Fruit fly (Drosophila melanogaster) whole organism, wandering third instar larva: ENCODE data around the gene CG1354.

Experiments
- Abd-B ChIP-seq: fragments of >200 bp; optimal IDR thresholded peaks from 2 replicates; lab custom pipeline; 2017; ENCODE audit warnings: missing biosample characterization, missing genetic modification characterization
- CG9705 ChIP-seq: fragments of 200-800 bp; sonication (Bioruptor generic); optimal IDR thresholded peaks from 2 replicates; lab custom pipeline; 2018; ENCODE audit warnings: missing biosample characterization, mild to moderate bottlenecking, missing genetic modification characterization
- CrebA ChIP-seq: fragments of 200-800 bp; sonication (Bioruptor generic); optimal IDR thresholded peaks from 2 replicates; lab custom pipeline; 2016; ENCODE audit warnings: missing biosample characterization, mild to moderate bottlenecking, missing genetic modification characterization, borderline replicate concordance
- Dfd ChIP-seq: fragments of >200 bp; optimal IDR thresholded peaks from 2 replicates; lab custom pipeline; 2017; ENCODE audit warnings: missing biosample characterization, missing genetic modification characterization
- Dif ChIP-seq: fragments of 200-275, 200-300 bp; sonication (Bioruptor generic); optimal IDR thresholded peaks from 2 replicates; lab custom pipeline; 2018; ENCODE audit warnings: missing biosample characterization, missing genetic modification characterization; ENCODE audit not compliant: partially characterized antibody
- GATAd ChIP-seq: sonication (Bioruptor generic); optimal IDR thresholded peaks from 2 replicates; lab custom pipeline; 2016; ENCODE audit warnings: missing biosample characterization, missing genetic modification characterization
- HLH106 ChIP-seq: fragments of 200-800 bp; optimal IDR thresholded peaks from 3 replicates; lab custom pipeline; 2019; ENCODE audit warnings: missing biosample characterization, mild to moderate bottlenecking, missing genetic modification characterization, moderate library complexity
- Hnf4 ChIP-seq: fragments of 200-800 bp; sonication (Bioruptor generic); optimal IDR thresholded peaks from 2 replicates; lab custom pipeline; 2016; ENCODE audit warnings: missing biosample characterization, mild to moderate bottlenecking, missing genetic modification characterization
- Hr78 ChIP-seq: fragments of >200 bp; optimal IDR thresholded peaks from 2 replicates; lab custom pipeline; 2017; ENCODE audit warnings: missing biosample characterization, missing genetic modification characterization
- Hr83 ChIP-seq: fragments of 200-300 bp; sonication (Bioruptor generic); optimal IDR thresholded peaks from 2 replicates; lab custom pipeline; 2016; ENCODE audit warnings: missing biosample characterization, mild to moderate bottlenecking, missing genetic modification characterization, moderate library complexity; ENCODE audit not compliant: poor library complexity, severe bottlenecking
- Jra ChIP-seq: sonication (Bioruptor generic); optimal IDR thresholded peaks from 2 replicates; lab custom pipeline; 2016; ENCODE audit warnings: missing biosample characterization, missing genetic modification characterization
- Mio ChIP-seq: sonication (Bioruptor generic); optimal IDR thresholded peaks from 2 replicates; lab custom pipeline; 2016; ENCODE audit warnings: missing biosample characterization, missing genetic modification characterization
- Myc ChIP-seq: fragments of >200 bp; optimal IDR thresholded peaks from 2 replicates; lab custom pipeline; 2017
- N ChIP-seq: fragments of >200 bp; optimal IDR thresholded peaks from 2 replicates; lab custom pipeline; 2018; ENCODE audit warnings: missing biosample characterization, missing external identifiers, missing genetic modification characterization
- OdsH ChIP-seq: fragments of 200-800 bp; sonication (Bioruptor generic); optimal IDR thresholded peaks from 2 replicates; lab custom pipeline; 2016; ENCODE audit warnings: missing biosample characterization, mild to moderate bottlenecking, missing genetic modification characterization
- Rel ChIP-seq, 2 experiments: fragments of 200-800 bp; sonication (Bioruptor generic) in 1 of 2; optimal IDR thresholded peaks; 2 replicates in 1 of 2; 3 replicates in 1 of 2; lab custom pipeline; 2016 to 2019; ENCODE audit warnings: mild to moderate bottlenecking in 2 of 2, missing biosample characterization in 2 of 2, missing genetic modification characterization in 2 of 2, moderate library complexity in 1 of 2
- Sp1 ChIP-seq: fragments of 200-800 bp; sonication (Bioruptor generic); optimal IDR thresholded peaks from 3 replicates; lab custom pipeline; 2019; ENCODE audit warnings: missing biosample characterization, mild to moderate bottlenecking, missing genetic modification characterization, moderate library complexity
- Vsx2 ChIP-seq: fragments of 200-300, 225-300 bp; sonication (Bioruptor generic); optimal IDR thresholded peaks from 2 replicates; lab custom pipeline; 2018; ENCODE audit warnings: missing biosample characterization, missing genetic modification characterization; ENCODE audit not compliant: partially characterized antibody
- br ChIP-seq: fragments of 200-800 bp; sonication (Bioruptor generic); optimal IDR thresholded peaks from 2 replicates; lab custom pipeline; 2016; ENCODE audit warnings: missing biosample characterization, missing genetic modification characterization
- dl ChIP-seq, 2 experiments: fragments of 175-275, 200-275 bp in 1 of 2; fragments of 200-275 bp in 1 of 2; sonication (Bioruptor generic); optimal IDR thresholded peaks; lab custom pipeline; 2018; ENCODE audit warnings: mild to moderate bottlenecking in 2 of 2, missing biosample characterization in 2 of 2, missing genetic modification characterization in 2 of 2, moderate library complexity in 2 of 2; ENCODE audit not compliant: partially characterized antibody in 2 of 2, insufficient read depth in 1 of 2
- dmrt93B ChIP-seq: fragments of 200-800 bp; sonication (Bioruptor generic); optimal IDR thresholded peaks from 2 replicates; lab custom pipeline; 2018; ENCODE audit warnings: missing biosample characterization, mild to moderate bottlenecking, missing genetic modification characterization
- ey ChIP-seq: fragments of 200-800 bp; sonication (Bioruptor generic); optimal IDR thresholded peaks from 2 replicates; lab custom pipeline; 2016; ENCODE audit warnings: missing biosample characterization, missing genetic modification characterization
- foxo ChIP-seq, 2 experiments: fragments of 200-800 bp; sonication (Bioruptor generic); optimal IDR thresholded peaks; 2 replicates in 1 of 2; 3 replicates in 1 of 2; lab custom pipeline; 2016 to 2017; ENCODE audit warnings: missing biosample characterization in 2 of 2, missing genetic modification characterization in 2 of 2
- fru ChIP-seq: fragments of 200-800 bp; sonication (Bioruptor generic); optimal IDR thresholded peaks from 3 replicates; lab custom pipeline; 2016; ENCODE audit warnings: missing biosample characterization, mild to moderate bottlenecking, missing genetic modification characterization
- h ChIP-seq: fragments of 200-800 bp; sonication (Bioruptor generic); optimal IDR thresholded peaks from 3 replicates; lab custom pipeline; 2016; ENCODE audit warnings: missing biosample characterization, mild to moderate bottlenecking, missing genetic modification characterization
- lola ChIP-seq: fragments of >200 bp; optimal IDR thresholded peaks from 2 replicates; lab custom pipeline; 2017; ENCODE audit warnings: missing biosample characterization, missing genetic modification characterization
- pan ChIP-seq: fragments of >200 bp; optimal IDR thresholded peaks from 2 replicates; lab custom pipeline; 2017
- psq ChIP-seq: fragments of 200-800 bp; sonication (Bioruptor generic); optimal IDR thresholded peaks from 3 replicates; lab custom pipeline; 2017; ENCODE audit warnings: missing biosample characterization, mild to moderate bottlenecking, missing genetic modification characterization, moderate library complexity
- rgr ChIP-seq: fragments of 200-800 bp; sonication (Bioruptor generic); optimal IDR thresholded peaks from 3 replicates; lab custom pipeline; 2016; ENCODE audit warnings: missing biosample characterization, mild to moderate bottlenecking, missing genetic modification characterization
- sage ChIP-seq: fragments of 200-800 bp; sonication (Bioruptor generic); optimal IDR thresholded peaks from 2 replicates; lab custom pipeline; 2016; ENCODE audit warnings: missing biosample characterization, mild to moderate bottlenecking, missing genetic modification characterization
- sv ChIP-seq: fragments of 200-800 bp; sonication (Bioruptor generic); optimal IDR thresholded peaks from 3 replicates; lab custom pipeline; 2016; ENCODE audit warnings: missing biosample characterization, missing genetic modification characterization
- tai ChIP-seq: sonication (Bioruptor generic); optimal IDR thresholded peaks from 2 replicates; lab custom pipeline; 2016; ENCODE audit warnings: missing biosample characterization, missing genetic modification characterization
- usp ChIP-seq: fragments of >200 bp; optimal IDR thresholded peaks from 2 replicates; lab custom pipeline; 2017; ENCODE audit warnings: missing biosample characterization, missing genetic modification characterization
- woc ChIP-seq: sonication (Bioruptor generic); optimal IDR thresholded peaks from 2 replicates; lab custom pipeline; 2016; ENCODE audit warnings: missing biosample characterization, mild to moderate bottlenecking, missing genetic modification characterization

The CG1354 gene

DNA sequence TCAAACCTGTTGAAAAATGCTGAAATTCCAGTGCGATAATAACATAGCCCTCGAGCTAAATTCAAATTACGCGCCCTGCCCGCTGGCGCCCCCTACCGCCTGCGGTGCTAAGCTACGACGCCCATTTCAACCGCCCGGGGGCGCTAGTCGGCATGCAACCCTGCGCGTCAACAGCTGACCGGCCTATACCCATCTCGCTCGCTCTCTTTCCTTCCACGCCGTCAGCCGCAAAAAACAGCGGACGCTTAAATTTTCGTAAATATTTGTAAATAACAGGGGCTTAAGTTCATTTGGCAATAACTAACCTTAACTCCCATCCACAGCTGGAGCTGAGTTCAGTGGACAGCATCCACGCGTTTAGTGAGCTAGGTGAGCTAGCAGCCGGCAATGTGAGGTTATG, at the start of gene CG1354:
CG1354 (plus strand) TSS at position 198 of the 400 bp plus-strand sequence.
- TF ChIP-seq Sp1 (GFP tag; lab: Kevin White, UChicago) (peak; percentile 60), rgr (peak; percentile 66), sage (GFP tag; lab: Kevin White, UChicago) (no peak), OdsH (GFP tag; lab: Kevin White, UChicago) (peak; percentile 42), Jra (peak; percentile 32), br (peak; percentile 54), h (peak; percentile 63), foxo (GFP tag; optimal IDR thresholded peaks at IDR 0.05; lab: Kevin White, UChicago) (peak in 1 of 2 experiments; percentile 71), HLH106 (peak; percentile 63), CrebA (no peak), ey (GFP tag; lab: Kevin White, UChicago) (peak; percentile 58), dmrt93B (GFP tag; lab: Kevin White, UChicago) (peak; percentile 63), sv (GFP tag; lab: Kevin White, UChicago) (peak; percentile 27), Abd-B (no peak), usp (GFP tag; lab: Kevin White, UChicago) (no peak), Myc (lab: Kevin White, UChicago) (peak; percentile 82), Hnf4 (GFP tag; lab: Kevin White, UChicago) (peak; percentile 18), Dif (GFP tag; lab: Kevin White, UChicago) (peak; percentile 13), CG9705 (GFP tag; lab: Kevin White, UChicago) (peak; percentile 64), psq (peak; percentile 44), fru (peak; percentile 57), Dfd (GFP tag; lab: Kevin White, UChicago) (no peak), Rel (GFP tag; optimal IDR thresholded peaks at IDR 0.05; lab: Kevin White, UChicago) (no peak), Rel (tag; optimal IDR thresholded peaks at IDR 0.05; lab: Kevin White, UChicago) (peak; percentile 11), Hr83 (peak; percentile 57), lola (GFP tag; lab: Kevin White, UChicago) (no peak)
- TF ChIP-seq, all 38 proteins: peak for 19

DNA sequence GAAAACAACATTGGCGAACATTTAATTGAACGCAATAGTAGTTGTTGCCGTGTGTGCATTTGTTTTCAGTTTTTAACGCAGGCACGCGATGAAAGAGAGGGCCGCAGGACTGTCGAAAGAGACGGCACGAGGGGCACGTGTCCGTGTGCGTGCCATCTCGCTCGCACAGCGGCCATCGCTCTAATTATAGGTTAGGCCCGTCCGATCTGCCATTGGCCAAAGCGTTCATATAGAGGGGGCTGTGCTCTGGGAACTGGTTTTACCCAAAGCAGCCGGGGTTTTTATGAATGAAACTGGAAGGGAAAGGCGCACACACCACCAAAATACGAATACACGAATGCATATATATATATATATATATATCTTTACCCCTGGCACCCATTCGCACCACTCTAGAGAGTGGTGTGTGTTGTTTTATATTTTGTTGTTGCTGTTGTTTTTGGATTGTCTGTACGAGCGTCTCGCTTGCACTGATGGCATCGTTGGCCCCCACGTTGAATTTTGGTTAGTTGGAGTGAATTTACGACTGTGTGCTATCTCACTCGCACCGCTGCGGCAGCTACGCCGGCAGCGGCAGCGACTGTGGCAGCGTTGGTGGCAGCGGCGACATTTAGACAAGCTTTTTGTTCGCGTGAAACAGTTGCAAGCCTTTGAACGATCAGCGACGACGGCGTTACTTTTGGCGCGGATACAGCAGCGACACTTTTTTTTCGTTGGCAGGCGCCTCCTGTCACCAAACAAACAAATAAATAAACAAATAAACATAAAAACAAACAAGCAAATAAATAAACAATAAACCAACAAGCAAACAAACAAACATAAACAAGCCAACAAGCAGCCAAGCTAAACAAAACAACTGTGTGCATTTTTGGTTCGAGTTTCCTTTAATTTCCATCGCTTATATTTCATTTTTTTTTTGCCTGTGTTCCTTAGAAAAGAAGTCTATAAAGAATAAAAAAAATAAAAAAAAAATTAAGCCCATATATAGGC, 49.2 kb upstream of the CG1354 start, which contains the start of gene Sp1:
Sp1 (plus strand) TSS at position 636 of the 990 bp plus-strand sequence.
- TF ChIP-seq Sp1 (GFP tag; lab: Kevin White, UChicago), result no peak
- no peak for TF ChIP-seq Rel (GFP tag; optimal IDR thresholded peaks at IDR 0.05; lab: Kevin White, UChicago)
- TF ChIP-seq Rel (tag; optimal IDR thresholded peaks at IDR 0.05; lab: Kevin White, UChicago), result no peak
- TF ChIP-seq lola (GFP tag; lab: Kevin White, UChicago), result no peak
- TF ChIP-seq woc (GFP tag; lab: Kevin White, UChicago), result no peak
- no peak for TF ChIP-seq Dif (GFP tag; lab: Kevin White, UChicago)
- TF ChIP-seq N (GFP tag; lab: Kevin White, UChicago), result no peak
- no peak for TF ChIP-seq CrebA
- TF ChIP-seq fru, result no peak
- no peak for TF ChIP-seq CG9705 (GFP tag; lab: Kevin White, UChicago)
- no peak for TF ChIP-seq rgr
- TF ChIP-seq br, result no peak
- no peak for TF ChIP-seq tai (GFP tag; lab: Kevin White, UChicago)
- no peak for TF ChIP-seq foxo (GFP tag; optimal IDR thresholded peaks at IDR 0.05; lab: Kevin White, UChicago)
- no peak for TF ChIP-seq pan (lab: Kevin White, UChicago)

DNA sequence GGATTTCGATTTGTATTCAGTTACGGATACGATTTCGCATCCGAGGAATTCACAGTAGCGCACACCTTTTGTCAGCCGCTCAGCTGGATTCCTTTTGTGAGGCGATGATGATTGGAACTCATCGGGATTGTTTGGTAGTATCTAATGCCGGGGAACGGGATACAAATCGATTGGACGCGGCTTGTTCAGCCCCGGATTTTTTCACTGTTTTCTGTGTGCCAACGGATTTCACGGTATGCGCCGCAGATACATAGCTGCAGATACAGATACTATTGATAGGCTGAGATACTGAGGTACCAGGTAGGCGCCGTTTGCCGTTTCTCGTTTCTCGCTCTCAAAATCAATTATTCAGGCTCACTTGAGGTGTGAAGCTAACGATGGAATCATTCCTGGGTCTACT, 47.0 kb upstream of the CG1354 start:
- TF ChIP-seq Vsx2 (no peak), CrebA (no peak), GATAd (GFP tag; lab: Kevin White, UChicago) (no peak), Hnf4 (GFP tag; lab: Kevin White, UChicago) (no peak), Mio (no peak), psq (no peak), Myc (lab: Kevin White, UChicago) (no peak), Hr78 (no peak), CG9705 (GFP tag; lab: Kevin White, UChicago) (no peak), usp (GFP tag; lab: Kevin White, UChicago) (no peak), Dfd (GFP tag; lab: Kevin White, UChicago) (no peak), dl (GFP tag; optimal IDR thresholded peaks at IDR 0.05; lab: Kevin White, UChicago; ENCODE audit: insufficient read depth in 1 of 2, partially characterized antibody in 2 of 2) (no peak), Dif (GFP tag; lab: Kevin White, UChicago) (no peak), ey (GFP tag; lab: Kevin White, UChicago) (no peak), dmrt93B (GFP tag; lab: Kevin White, UChicago) (no peak), Rel (GFP tag; optimal IDR thresholded peaks at IDR 0.05; lab: Kevin White, UChicago) (no peak), Rel (tag; optimal IDR thresholded peaks at IDR 0.05; lab: Kevin White, UChicago) (no peak)
